1 fruit fly cellular context compared by ENCODE assay signal in the genomic region with DNA sequence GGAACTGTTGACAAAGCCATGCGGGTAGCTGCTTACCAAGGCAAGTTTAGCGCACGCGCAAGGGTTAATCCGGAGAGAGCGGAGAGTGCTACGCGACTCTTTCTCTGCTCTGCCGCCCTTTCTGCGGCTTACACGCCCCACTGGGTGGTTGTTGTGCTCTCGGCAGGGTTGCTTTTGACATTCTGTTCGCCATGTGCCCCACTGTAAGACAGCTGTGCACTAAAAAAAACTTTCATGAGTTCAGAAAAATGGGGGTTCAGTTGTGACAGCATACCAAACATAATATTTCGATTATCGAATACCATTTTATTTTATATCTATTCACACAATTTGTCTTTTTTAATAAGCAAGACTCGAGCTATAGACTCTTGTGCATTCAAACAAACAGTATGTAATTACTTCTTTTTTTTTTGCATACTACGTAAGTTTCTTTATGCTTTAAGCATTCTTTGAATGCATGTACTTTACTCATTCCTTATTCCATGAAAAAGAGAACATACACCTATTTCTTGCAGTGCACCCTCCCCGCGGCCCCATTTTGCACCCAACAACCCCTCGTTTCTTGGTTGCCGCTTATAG.
TF ChIP-seq lines count a peak whose summit lies in the region.

No protein-coding gene starts in this region.

TF ChIP-seq in whole organism, embryonic, 481 proteins besides CTCF, POLR2A, EP300 and RAD21 (continued from another document and continues in another):
- TF ChIP-seq CG6654 (GFP tag; optimal IDR thresholded peaks at IDR 0.05; lab: Kevin White, UChicago) (no peak), onecut (GFP tag; IDR thresholded peaks at IDR 0.05; lab: Robert Waterston, UW) (no peak), CG12104 (GFP tag; optimal IDR thresholded peaks at IDR 0.05; lab: Kevin White, UChicago) (peak; percentile 4), rib (GFP tag; IDR thresholded peaks at IDR 0.05; lab: Robert Waterston, UW) (no peak), Stat92E (GFP tag; optimal IDR thresholded peaks at IDR 0.05; lab: Kevin White, UChicago) (no peak), Nf-YA (GFP tag; IDR thresholded peaks at IDR 0.05; lab: Robert Waterston, UW) (no peak), CG10209 (GFP tag; optimal IDR thresholded peaks at IDR 0.05; lab: Kevin White, UChicago) (peak; percentile 44), tgo (GFP tag; IDR thresholded peaks at IDR 0.05; lab: Robert Waterston, UW) (peak; percentile 33; the same call in 2 of the 3 replicates), insv (GFP tag; optimal IDR thresholded peaks at IDR 0.05; lab: Kevin White, UChicago) (peak in 1 of 2 experiments; percentile 1), CG6765 (GFP tag; optimal IDR thresholded peaks at IDR 0.05; lab: Kevin White, UChicago) (peak; percentile 13), slou (GFP tag; optimal IDR thresholded peaks at IDR 0.05; lab: Kevin White, UChicago) (peak; percentile 7), Bgb (GFP tag; IDR thresholded peaks at IDR 0.05; lab: Robert Waterston, UW; ENCODE audit: partially characterized antibody) (no peak), gcm (GFP tag; optimal IDR thresholded peaks at IDR 0.05; lab: Kevin White, UChicago) (no peak), Hmr (GFP tag; optimal IDR thresholded peaks at IDR 0.05; lab: Kevin White, UChicago) (peak; percentile 74), Atf6 (GFP tag; IDR thresholded peaks at IDR 0.05; lab: Robert Waterston, UW) (peak; percentile 64; the same call in 1 of the 2 replicates), CG12391 (tag; optimal IDR thresholded peaks at IDR 0.05; lab: Kevin White, UChicago) (peak; percentile 53), ind (GFP tag; optimal IDR thresholded peaks at IDR 0.05; lab: Kevin White, UChicago) (peak; percentile 40), Aef1 (GFP tag; IDR thresholded peaks at IDR 0.05; lab: Robert Waterston, UW) (peak; percentile 27; the same call in 1 of the 3 replicates), Ets97D (GFP tag; optimal IDR thresholded peaks at IDR 0.05; lab: Kevin White, UChicago) (no peak), Poxn (GFP tag; IDR thresholded peaks at IDR 0.05; lab: Robert Waterston, UW) (no peak), CG8478 (optimal IDR thresholded peaks at IDR 0.05; lab: Kevin White, UChicago) (no peak), CG18599 (GFP tag; optimal IDR thresholded peaks at IDR 0.05; lab: Kevin White, UChicago) (peak; percentile 89), PHDP (tag; optimal IDR thresholded peaks at IDR 0.05; lab: Kevin White, UChicago) (peak; percentile 49), her (GFP tag; optimal IDR thresholded peaks at IDR 0.05; lab: Kevin White, UChicago) (no peak), CG12299 (tag; optimal IDR thresholded peaks at IDR 0.05; lab: Kevin White, UChicago) (peak; percentile 45), D19B (GFP tag; optimal IDR thresholded peaks at IDR 0.05; lab: Kevin White, UChicago) (peak; percentile 22), Meics (GFP tag; optimal IDR thresholded peaks at IDR 0.05; lab: Kevin White, UChicago) (peak; percentile 77), CG4282 (GFP tag; optimal IDR thresholded peaks at IDR 0.05; lab: Kevin White, UChicago) (no peak), bowl (GFP tag; IDR thresholded peaks at IDR 0.05; lab: Robert Waterston, UW) (no peak), Camta (GFP tag; optimal IDR thresholded peaks at IDR 0.05; lab: Kevin White, UChicago) (no peak), tup (GFP tag; optimal IDR thresholded peaks at IDR 0.05; lab: Kevin White, UChicago) (no peak), lab (GFP tag; optimal IDR thresholded peaks at IDR 0.05; lab: Kevin White, UChicago) (peak; percentile 78), Xbp1 (GFP tag; optimal IDR thresholded peaks at IDR 0.05; lab: Kevin White, UChicago) (peak; percentile 25), CG3065 (GFP tag; optimal IDR thresholded peaks at IDR 0.05; lab: Kevin White, UChicago) (no peak), kay (GFP tag; optimal IDR thresholded peaks at IDR 0.05; lab: Kevin White, UChicago) (no peak), CG12219 (GFP tag; optimal IDR thresholded peaks at IDR 0.05; lab: Kevin White, UChicago) (no peak), CG10366 (GFP tag; IDR thresholded peaks at IDR 0.05; lab: Robert Waterston, UW) (0 out of 2 replicates have a peak, but pooled peaks have one; percentile 9), CG30403 (GFP tag; optimal IDR thresholded peaks at IDR 0.05; lab: Kevin White, UChicago) (peak; percentile 34), CG18476 (GFP tag; optimal IDR thresholded peaks at IDR 0.05; lab: Kevin White, UChicago) (peak; percentile 2), Bdp1 (GFP tag; optimal IDR thresholded peaks at IDR 0.05; lab: Kevin White, UChicago) (peak; percentile 25), kni (GFP tag; optimal IDR thresholded peaks at IDR 0.05; lab: Kevin White, UChicago) (no peak), Nf-YB (GFP tag; optimal IDR thresholded peaks at IDR 0.05; lab: Kevin White, UChicago) (peak; percentile 10), shn (GFP tag; optimal IDR thresholded peaks at IDR 0.05; lab: Kevin White, UChicago) (no peak), exex (tag; optimal IDR thresholded peaks at IDR 0.05; lab: Kevin White, UChicago) (peak; percentile 21), sim (GFP tag; IDR thresholded peaks at IDR 0.05; lab: Robert Waterston, UW) (no peak), chif (GFP tag; optimal IDR thresholded peaks at IDR 0.05; lab: Kevin White, UChicago) (peak in 1 of 2 experiments; percentile 24), CG3407 (GFP tag; optimal IDR thresholded peaks at IDR 0.05; lab: Kevin White, UChicago) (no peak), unpg (GFP tag; optimal IDR thresholded peaks at IDR 0.05; lab: Kevin White, UChicago) (peak; percentile 41), CG4707 (GFP tag; optimal IDR thresholded peaks at IDR 0.05; lab: Kevin White, UChicago) (peak; percentile 29), CG1602 (GFP tag; optimal IDR thresholded peaks at IDR 0.05; lab: Kevin White, UChicago) (no peak), gsb-n (tag; optimal IDR thresholded peaks at IDR 0.05; lab: Kevin White, UChicago) (no peak), Hsf (GFP tag; optimal IDR thresholded peaks at IDR 0.05; lab: Kevin White, UChicago) (peak; percentile 38), org-1 (GFP tag; optimal IDR thresholded peaks at IDR 0.05; lab: Kevin White, UChicago) (peak; percentile 50), wdn (GFP tag; IDR thresholded peaks at IDR 0.05; lab: Robert Waterston, UW) (no peak), schlank (tag; optimal IDR thresholded peaks at IDR 0.05; lab: Kevin White, UChicago) (no peak), CG4820 (GFP tag; optimal IDR thresholded peaks at IDR 0.05; lab: Kevin White, UChicago) (no peak), Dfd (GFP tag; optimal IDR thresholded peaks at IDR 0.05; lab: Kevin White, UChicago) (no peak), Pdp1 (GFP tag; optimal IDR thresholded peaks at IDR 0.05; lab: Kevin White, UChicago) (peak in 1 of 2 experiments; percentile 40), dysf (GFP tag; IDR thresholded peaks at IDR 0.05; lab: Robert Waterston, UW) (peak; percentile 62; the same call in 2 of the 3 replicates), chn (GFP tag; optimal IDR thresholded peaks at IDR 0.05; lab: Kevin White, UChicago) (no peak), cg (GFP tag; optimal IDR thresholded peaks at IDR 0.05; lab: Kevin White, UChicago) (no peak), Doc3 (GFP tag; IDR thresholded peaks at IDR 0.05; lab: Robert Waterston, UW; ENCODE audit: partially characterized antibody) (no peak), NK7.1 (GFP tag; optimal IDR thresholded peaks at IDR 0.05; lab: Kevin White, UChicago) (peak; percentile 4), nau (GFP tag; optimal IDR thresholded peaks at IDR 0.05; lab: Kevin White, UChicago) (peak; percentile 44), CG12659 (GFP tag; optimal IDR thresholded peaks at IDR 0.05; lab: Kevin White, UChicago) (peak; percentile 63), CG33213 (GFP tag; optimal IDR thresholded peaks at IDR 0.05; lab: Kevin White, UChicago) (no peak), eyg (GFP tag; optimal IDR thresholded peaks at IDR 0.05; lab: Kevin White, UChicago) (peak; percentile 6), CG13123 (GFP tag; optimal IDR thresholded peaks at IDR 0.05; lab: Kevin White, UChicago) (no peak), kah (GFP tag; optimal IDR thresholded peaks at IDR 0.05; lab: Kevin White, UChicago) (no peak), CG15269 (tag; optimal IDR thresholded peaks at IDR 0.05; lab: Kevin White, UChicago) (peak; percentile 66), bcd (GFP tag; optimal IDR thresholded peaks at IDR 0.05; lab: Kevin White, UChicago) (peak; percentile 42), CG4424 (GFP tag; optimal IDR thresholded peaks at IDR 0.05; lab: Kevin White, UChicago) (peak; percentile 10), Med (GFP tag; lab: Kevin White, UChicago) (no peak), bigmax (GFP tag; optimal IDR thresholded peaks at IDR 0.05; lab: Kevin White, UChicago) (no peak), Trl (optimal IDR thresholded peaks at IDR 0.05; lab: Kevin White, UChicago) (peak; percentile 54 to 61), Trl (GFP tag; optimal IDR thresholded peaks at IDR 0.05; lab: Kevin White, UChicago) (no peak), CG5953 (GFP tag; IDR thresholded peaks at IDR 0.05; lab: Robert Waterston, UW) (no peak), CG4730 (GFP tag; IDR thresholded peaks at IDR 0.05; lab: Robert Waterston, UW) (no peak), CG15073 (GFP tag; optimal IDR thresholded peaks at IDR 0.05; lab: Kevin White, UChicago) (no peak), CoRest (tag; optimal IDR thresholded peaks at IDR 0.05; lab: Kevin White, UChicago) (peak; percentile 64), fd102C (GFP tag; optimal IDR thresholded peaks at IDR 0.05; lab: Kevin White, UChicago) (no peak), phol (tag; optimal IDR thresholded peaks at IDR 0.05; lab: Kevin White, UChicago) (peak; percentile 29), Hr3 (GFP tag; optimal IDR thresholded peaks at IDR 0.05; lab: Kevin White, UChicago) (peak; percentile 31), CG3995 (GFP tag; optimal IDR thresholded peaks at IDR 0.05; lab: Kevin White, UChicago) (no peak), CG13287 (GFP tag; IDR thresholded peaks at IDR 0.05; lab: Robert Waterston, UW; ENCODE audit: partially characterized antibody) (no peak), CG10274 (GFP tag; optimal IDR thresholded peaks at IDR 0.05; lab: Kevin White, UChicago) (peak; percentile 2), CG6272 (GFP tag; IDR thresholded peaks at IDR 0.05; lab: Robert Waterston, UW) (no peak), Scr (GFP tag; IDR thresholded peaks at IDR 0.05; lab: Robert Waterston, UW; ENCODE audit: partially characterized antibody) (no peak), br (optimal IDR thresholded peaks at IDR 0.05; lab: Kevin White, UChicago) (no peak), psq (GFP tag; optimal IDR thresholded peaks at IDR 0.05; lab: Kevin White, UChicago) (no peak), HmgZ (tag; optimal IDR thresholded peaks at IDR 0.05; lab: Kevin White, UChicago) (no peak), lilli (GFP tag; optimal IDR thresholded peaks at IDR 0.05; lab: Kevin White, UChicago) (peak; percentile 2), CG13296 (GFP tag; optimal IDR thresholded peaks at IDR 0.05; lab: Kevin White, UChicago) (peak; percentile 63), usp (GFP tag; optimal IDR thresholded peaks at IDR 0.05; lab: Kevin White, UChicago) (no peak), CG18619 (GFP tag; optimal IDR thresholded peaks at IDR 0.05; lab: Kevin White, UChicago) (peak; percentile 54), CG17385 (GFP tag; optimal IDR thresholded peaks at IDR 0.05; lab: Kevin White, UChicago) (peak; percentile 50), CG11456 (GFP tag; IDR thresholded peaks at IDR 0.05; lab: Robert Waterston, UW) (no peak), chm (GFP tag; IDR thresholded peaks at IDR 0.05; lab: Robert Waterston, UW) (no peak), Hr39 (optimal IDR thresholded peaks at IDR 0.05; lab: Kevin White, UChicago) (no peak), CG1529 (GFP tag; optimal IDR thresholded peaks at IDR 0.05; lab: Kevin White, UChicago) (no peak), CG6254 (GFP tag; optimal IDR thresholded peaks at IDR 0.05; lab: Kevin White, UChicago) (peak; percentile 38), dan (GFP tag; IDR thresholded peaks at IDR 0.05; lab: Robert Waterston, UW) (no peak), CG11504 (tag; optimal IDR thresholded peaks at IDR 0.05; lab: Kevin White, UChicago) (peak; percentile 76), Nf-YC (tag; optimal IDR thresholded peaks at IDR 0.05; lab: Kevin White, UChicago) (peak; percentile 3), Dad (GFP tag; optimal IDR thresholded peaks at IDR 0.05; lab: Kevin White, UChicago) (no peak), sima (GFP tag; optimal IDR thresholded peaks at IDR 0.05; lab: Kevin White, UChicago) (no peak), CG5180 (GFP tag; optimal IDR thresholded peaks at IDR 0.05; lab: Kevin White, UChicago) (peak; percentile 52), Antp (GFP tag; optimal IDR thresholded peaks at IDR 0.05; lab: Kevin White, UChicago) (no peak), pros (GFP tag; optimal IDR thresholded peaks at IDR 0.05; lab: Kevin White, UChicago) (peak; percentile 1), CG1024 (GFP tag; IDR thresholded peaks at IDR 0.05; lab: Robert Waterston, UW) (no peak), amos (GFP tag; IDR thresholded peaks at IDR 0.05; lab: Robert Waterston, UW; ENCODE audit: partially characterized antibody) (no peak), CG9817 (tag; optimal IDR thresholded peaks at IDR 0.05; lab: Kevin White, UChicago) (peak; percentile 20), CG2120 (GFP tag; optimal IDR thresholded peaks at IDR 0.05; lab: Kevin White, UChicago) (peak; percentile 81), slp2 (GFP tag; optimal IDR thresholded peaks at IDR 0.05; lab: Kevin White, UChicago) (peak; percentile 27), Oaz (GFP tag; IDR thresholded peaks at IDR 0.05; lab: Robert Waterston, UW) (no peak), CG6683 (GFP tag; optimal IDR thresholded peaks at IDR 0.05; lab: Kevin White, UChicago) (peak; percentile 24), CG12236 (GFP tag; optimal IDR thresholded peaks at IDR 0.05; lab: Kevin White, UChicago) (no peak), Lpt (GFP tag; optimal IDR thresholded peaks at IDR 0.05; lab: Kevin White, UChicago) (no peak), Rfx (GFP tag; IDR thresholded peaks at IDR 0.05; lab: Robert Waterston, UW) (0 out of 2 replicates have a peak, but pooled peaks have one; percentile 25), CG17912 (GFP tag; optimal IDR thresholded peaks at IDR 0.05; lab: Kevin White, UChicago) (no peak), D (optimal IDR thresholded peaks at IDR 0.05; lab: Kevin White, UChicago) (no peak), D (GFP tag; optimal IDR thresholded peaks at IDR 0.05; lab: Kevin White, UChicago) (peak; percentile 18), CG4328 (GFP tag; optimal IDR thresholded peaks at IDR 0.05; lab: Kevin White, UChicago) (peak; percentile 51), Blimp-1 (GFP tag; optimal IDR thresholded peaks at IDR 0.05; lab: Kevin White, UChicago) (no peak), gem (tag; optimal IDR thresholded peaks at IDR 0.05; lab: Kevin White, UChicago) (peak; percentile 74), Dbx (GFP tag; IDR thresholded peaks at IDR 0.05; lab: Robert Waterston, UW) (peak; percentile 26; the same call in 1 of the 3 replicates), CG9932 (GFP tag; IDR thresholded peaks at IDR 0.05; lab: Robert Waterston, UW) (peak; percentile 45)
